Worm (Caenorhabditis elegans) whole organism, L2 larva: ENCODE measurements around the gene trxr-1.

ENCODE experiments used
- C34F6.9 ChIP-seq: fragments of 150-350 bp; optimal IDR thresholded peaks from 2 replicates; lab custom pipeline; 2014; ENCODE audit warnings: missing biosample characterization, missing genetic modification characterization
- F13H6.1 ChIP-seq: sonication (generic microtip); optimal IDR thresholded peaks from 2 replicates; lab custom pipeline; 2016; ENCODE audit warnings: missing genetic modification characterization, missing compliant biosample characterization
- R02D3.7 ChIP-seq: fragments of 150-350 bp; optimal IDR thresholded peaks from 2 replicates; lab custom pipeline; 2014; ENCODE audit warnings: missing biosample characterization, missing genetic modification characterization
- ceh-16 ChIP-seq: fragments of 150-350 bp; optimal IDR thresholded peaks from 2 replicates; lab custom pipeline; 2014; ENCODE audit warnings: missing biosample characterization, missing genetic modification characterization
- ceh-82 ChIP-seq: fragments of 150-350 bp; optimal IDR thresholded peaks from 2 replicates; lab custom pipeline; 2014; ENCODE audit warnings: missing biosample characterization, missing genetic modification characterization
- crh-2 ChIP-seq: sonication (generic microtip); optimal IDR thresholded peaks from 2 replicates; lab custom pipeline; 2017; ENCODE audit warnings: missing biosample characterization, missing genetic modification characterization
- dmd-4 ChIP-seq: sonication (generic microtip); optimal IDR thresholded peaks from 2 replicates; lab custom pipeline; 2017; ENCODE audit warnings: missing biosample characterization, missing genetic modification characterization
- egl-27 ChIP-seq: sonication (generic microtip); optimal IDR thresholded peaks from 3 replicates; lab custom pipeline; 2017; ENCODE audit warnings: missing biosample characterization, missing genetic modification reagents, missing genetic modification characterization
- elt-1 ChIP-seq: fragments of 150-350 bp; optimal IDR thresholded peaks from 2 replicates; lab custom pipeline; 2014; ENCODE audit warnings: missing biosample characterization, missing genetic modification characterization
- elt-3 ChIP-seq: sonication (generic microtip); optimal IDR thresholded peaks from 2 replicates; lab custom pipeline; 2017; ENCODE audit warnings: missing biosample characterization, missing genetic modification characterization
- fos-1 ChIP-seq: fragments of 150-350 bp; optimal IDR thresholded peaks from 2 replicates; lab custom pipeline; 2014; ENCODE audit warnings: missing biosample characterization, missing genetic modification characterization
- lin-11 ChIP-seq: fragments of 150-350 bp; sonication (generic microtip); optimal IDR thresholded peaks from 2 replicates; lab custom pipeline; 2014; ENCODE audit warnings: missing biosample characterization, missing genetic modification characterization, inconsistent platforms, mixed read lengths
- lin-13 ChIP-seq: fragments of 150-350 bp; optimal IDR thresholded peaks from 2 replicates; lab custom pipeline; 2014; ENCODE audit warnings: missing biosample characterization, missing genetic modification reagents, missing genetic modification characterization
- lin-39 ChIP-seq: fragments of 150-350 bp; optimal IDR thresholded peaks from 2 replicates; lab custom pipeline; 2014; ENCODE audit warnings: missing biosample characterization, missing genetic modification reagents, missing genetic modification characterization
- lsy-2 ChIP-seq, 2 experiments: fragments of 150-350 bp in 1 of 2; sonication (generic microtip) in 1 of 2; optimal IDR thresholded peaks; 2 replicates each; lab custom pipeline; 2014 to 2017; ENCODE audit warnings: missing biosample characterization in 2 of 2, missing genetic modification characterization in 2 of 2
- mab-5 ChIP-seq: fragments of 150-350 bp; optimal IDR thresholded peaks from 2 replicates; lab custom pipeline; 2014; ENCODE audit warnings: missing biosample characterization, missing genetic modification characterization
- mbf-1 ChIP-seq: sonication (generic microtip); optimal IDR thresholded peaks from 2 replicates; lab custom pipeline; 2017; ENCODE audit warnings: missing biosample characterization, missing genetic modification characterization
- mdl-1 ChIP-seq, 2 experiments: fragments of 150-350 bp in 1 of 2; sonication (generic microtip) in 1 of 2; optimal IDR thresholded peaks; 2 replicates each; lab custom pipeline; 2017; ENCODE audit warnings: missing biosample characterization in 2 of 2, missing genetic modification characterization in 2 of 2
- nhr-10 ChIP-seq: sonication (generic microtip); optimal IDR thresholded peaks from 2 replicates; lab custom pipeline; 2017; ENCODE audit warnings: missing biosample characterization, missing genetic modification characterization
- nhr-11 ChIP-seq: fragments of 150-350 bp; optimal IDR thresholded peaks from 2 replicates; lab custom pipeline; 2014; ENCODE audit warnings: missing biosample characterization, missing genetic modification characterization
- nhr-12 ChIP-seq: fragments of 150-350 bp; optimal IDR thresholded peaks from 2 replicates; lab custom pipeline; 2014; ENCODE audit warnings: missing biosample characterization, missing genetic modification characterization
- nhr-129 ChIP-seq: fragments of 150-350 bp; optimal IDR thresholded peaks from 2 replicates; lab custom pipeline; 2014; ENCODE audit warnings: missing biosample characterization, missing genetic modification characterization
- nhr-21 ChIP-seq: fragments of 150-350 bp; optimal IDR thresholded peaks from 2 replicates; lab custom pipeline; 2014; ENCODE audit warnings: missing biosample characterization, missing genetic modification characterization
- nhr-237 ChIP-seq: fragments of 150-350 bp; optimal IDR thresholded peaks from 2 replicates; lab custom pipeline; 2014; ENCODE audit warnings: missing biosample characterization, missing genetic modification characterization
- nhr-25 ChIP-seq: fragments of 150-350 bp; sonication (generic microtip); optimal IDR thresholded peaks from 3 replicates; lab custom pipeline; 2014; ENCODE audit warnings: missing biosample characterization, missing genetic modification characterization
- nhr-6 ChIP-seq: fragments of 150-350 bp; optimal IDR thresholded peaks from 2 replicates; lab custom pipeline; 2014; ENCODE audit warnings: missing biosample characterization, missing genetic modification characterization
- nhr-77 ChIP-seq: fragments of 150-350 bp; optimal IDR thresholded peaks from 2 replicates; lab custom pipeline; 2014; ENCODE audit warnings: missing biosample characterization, missing genetic modification characterization
- peb-1 ChIP-seq: fragments of 150-350 bp; optimal IDR thresholded peaks from 2 replicates; lab custom pipeline; 2014; ENCODE audit warnings: missing biosample characterization, missing genetic modification characterization
- sem-4 ChIP-seq: fragments of 150-350 bp; optimal IDR thresholded peaks from 2 replicates; lab custom pipeline; 2014; ENCODE audit warnings: missing biosample characterization, missing genetic modification reagents, missing genetic modification characterization
- skn-1 ChIP-seq: sonication (generic microtip); optimal IDR thresholded peaks from 2 replicates; lab custom pipeline; 2017; ENCODE audit warnings: missing biosample characterization, missing genetic modification characterization
- sma-3 ChIP-seq: sonication (generic microtip); optimal IDR thresholded peaks from 2 replicates; lab custom pipeline; 2016; ENCODE audit warnings: missing genetic modification reagents, missing genetic modification characterization, missing compliant biosample characterization
- sma-9 ChIP-seq, 2 experiments: fragments of 150-350 bp in 1 of 2; sonication (generic microtip) in 1 of 2; optimal IDR thresholded peaks; 2 replicates each; lab custom pipeline; 2014 to 2016; ENCODE audit warnings: missing genetic modification characterization in 2 of 2, mild to moderate bottlenecking in 1 of 2, missing biosample characterization in 1 of 2, missing compliant biosample characterization in 1 of 2, missing genetic modification reagents in 1 of 2, moderate library complexity in 1 of 2
- snpc-4 ChIP-seq: fragments of 150-350 bp; optimal IDR thresholded peaks from 2 replicates; lab custom pipeline; 2014; ENCODE audit warnings: missing biosample characterization, missing genetic modification characterization
- unc-39 ChIP-seq: fragments of 150-350 bp; optimal IDR thresholded peaks from 2 replicates; lab custom pipeline; 2014; ENCODE audit warnings: missing biosample characterization, missing genetic modification characterization
- unc-62 ChIP-seq: fragments of 150-350 bp; optimal IDR thresholded peaks from 2 replicates; lab custom pipeline; 2014; ENCODE audit warnings: missing biosample characterization, missing genetic modification reagents, missing genetic modification characterization
- zag-1 ChIP-seq: fragments of 150-350 bp; optimal IDR thresholded peaks from 2 replicates; lab custom pipeline; 2014; ENCODE audit warnings: missing biosample characterization, missing genetic modification characterization
- ztf-11 ChIP-seq: sonication (generic microtip); optimal IDR thresholded peaks from 2 replicates; lab custom pipeline; 2017; ENCODE audit warnings: missing biosample characterization, missing genetic modification characterization

Gene trxr-1

ce11 chrIV:6972427-6972826 is 39.3 kb upstream of the trxr-1 start, which contains the start of gene nhr-249:
Gene nhr-249, minus strand, starts transcription at chrIV:6972527.
- no peak for TF ChIP-seq nhr-6
- TF ChIP-seq sma-3 (GFP tag; lab: Kevin White, UChicago), result no peak
- TF ChIP-seq dmd-4, result no peak
- TF ChIP-seq nhr-11 (tag; lab: Kevin White, UChicago), result no peak
- TF ChIP-seq nhr-129 (tag; lab: Kevin White, UChicago), result no peak
- TF ChIP-seq nhr-25 (tag; lab: Kevin White, UChicago), result no peak
- TF ChIP-seq R02D3.7 (tag; lab: Kevin White, UChicago), result no peak
- TF ChIP-seq egl-27 (tag; lab: Kevin White, UChicago), result no peak
- no peak for TF ChIP-seq nhr-21 (tag; lab: Kevin White, UChicago)
- TF ChIP-seq ceh-16 (tag; lab: Kevin White, UChicago), result no peak
- no peak for TF ChIP-seq crh-2 (tag; lab: Kevin White, UChicago)

ce11 chrIV:6974162-6974938 is 37.4 kb upstream of the trxr-1 start:
- no peak for TF ChIP-seq nhr-21 (tag; lab: Kevin White, UChicago)
- TF ChIP-seq unc-62 (GFP tag; lab: Kevin White, UChicago), result no peak
- no peak for TF ChIP-seq nhr-77 (tag; lab: Kevin White, UChicago)

- TF ChIP-seq unc-39 (tag; lab: Kevin White, UChicago), result no peak
- TF ChIP-seq nhr-12, result no peak
- no peak for TF ChIP-seq nhr-10
- TF ChIP-seq ceh-16 (tag; lab: Kevin White, UChicago), result no peak
- no peak for TF ChIP-seq nhr-77 (tag; lab: Kevin White, UChicago)
- TF ChIP-seq mab-5 (tag; lab: Kevin White, UChicago), result no peak
- TF ChIP-seq zag-1 (tag; lab: Kevin White, UChicago), result no peak
- TF ChIP-seq peb-1 (tag; lab: Kevin White, UChicago), result no peak
- no peak for TF ChIP-seq fos-1
- TF ChIP-seq mbf-1, result no peak
- no peak for TF ChIP-seq lin-39 (tag; lab: Kevin White, UChicago)
- no peak for TF ChIP-seq crh-2 (tag; lab: Kevin White, UChicago)
- no peak for TF ChIP-seq elt-1
- TF ChIP-seq F13H6.1 (tag; lab: Kevin White, UChicago), result no peak
- no peak for TF ChIP-seq nhr-237 (tag; lab: Kevin White, UChicago)
- no peak for TF ChIP-seq ztf-11
These were observed 34.6 kb upstream of the trxr-1 start, which contains the start of the genes pgl-1 and him-3 for ce11 chrIV:6977089-6977558. Gene pgl-1, minus strand, starts transcription at chrIV:6977318. Gene him-3, plus strand, starts transcription at chrIV:6977508.

ce11 chrIV:6978625-6979024 is 33.1 kb upstream of the trxr-1 start:
- TF ChIP-seq nhr-10, result no peak
- no peak for TF ChIP-seq ceh-16 (tag; lab: Kevin White, UChicago)

- TF ChIP-seq sem-4 (no peak), snpc-4 (no peak), lsy-2 (tag; optimal IDR thresholded peaks at IDR 0.05; lab: Kevin White, UChicago) (no peak), lin-13 (GFP tag; lab: Kevin White, UChicago) (no peak), lin-11 (no peak)
- TF ChIP-seq, all 48 proteins: peak for 0
These were observed 27.0 kb upstream of the trxr-1 start for ce11 chrIV:6984449-6985380.

- no peak for TF ChIP-seq lin-13 (GFP tag; lab: Kevin White, UChicago)
- TF ChIP-seq egl-27 (tag; lab: Kevin White, UChicago), result no peak
- TF ChIP-seq skn-1 (tag; lab: Kevin White, UChicago), result no peak
- TF ChIP-seq sma-9 (GFP tag; optimal IDR thresholded peaks at IDR 0.05; lab: Kevin White, UChicago), result no peak
- no peak for TF ChIP-seq sma-9 (tag; optimal IDR thresholded peaks at IDR 0.05; lab: Kevin White, UChicago)
- no peak for TF ChIP-seq elt-3 (tag; lab: Kevin White, UChicago)
- no peak for TF ChIP-seq C34F6.9
- TF ChIP-seq mdl-1 (tag; optimal IDR thresholded peaks at IDR 0.05; lab: Kevin White, UChicago), result no peak
- no peak for TF ChIP-seq nhr-10
- TF ChIP-seq ceh-82 (tag; lab: Kevin White, UChicago), result no peak
- TF ChIP-seq zag-1 (tag; lab: Kevin White, UChicago), result no peak
- no peak for TF ChIP-seq snpc-4
- no peak for TF ChIP-seq lsy-2 (tag; optimal IDR thresholded peaks at IDR 0.05; lab: Kevin White, UChicago)
These were observed 24.9 kb upstream of the trxr-1 start, which contains the start of gene prkl-1 for ce11 chrIV:6986835-6987234. Gene prkl-1, minus strand, starts transcription at chrIV:6986935.
